Fruit fly (Drosophila melanogaster) whole organism, embryonic: ENCODE measurements around the gene CG13074.

ENCODE experiments used
- Adf1 ChIP-seq: fragments of 200-800 bp; sonication (Bioruptor generic); IDR thresholded peaks from 2 replicates; pipeline ENCODE4 v1.3.6; 2022; ENCODE audit warnings: missing biosample characterization, missing genetic modification characterization
- Atf3 ChIP-seq: fragments of 200-800 bp; sonication (Bioruptor generic); optimal IDR thresholded peaks from 3 replicates; lab custom pipeline; 2016; ENCODE audit warnings: missing biosample characterization, missing genetic modification characterization
- B-H2 ChIP-seq: fragments of 200-800 bp; sonication (Bioruptor generic); optimal IDR thresholded peaks from 2 replicates; lab custom pipeline; 2018; ENCODE audit warnings: missing biosample characterization, mild to moderate bottlenecking, missing genetic modification characterization
- BEAF-32 ChIP-seq: fragments of 200-800 bp; sonication (Bioruptor generic); optimal IDR thresholded peaks from 3 replicates; lab custom pipeline; 2017; ENCODE audit warnings: missing biosample characterization, missing genetic modification characterization, mild to moderate bottlenecking, moderate library complexity, missing genetic modification reagents
- Bgb ChIP-seq: fragments of 200-800 bp; sonication (Bioruptor generic); IDR thresholded peaks from 2 replicates; pipeline ENCODE4 v1.3.6; 2022; ENCODE audit warnings: missing biosample characterization, missing genetic modification characterization; ENCODE audit not compliant: partially characterized antibody
- Bteb2 ChIP-seq: fragments of 200-800 bp; sonication (Bioruptor generic); optimal IDR thresholded peaks from 2 replicates; lab custom pipeline; 2016; ENCODE audit warnings: missing biosample characterization, missing genetic modification characterization
- CG10431 ChIP-seq: fragments of 200-800 bp; sonication (Bioruptor generic); optimal IDR thresholded peaks from 3 replicates; lab custom pipeline; 2018; ENCODE audit warnings: missing biosample characterization, mild to moderate bottlenecking, missing genetic modification characterization
- CG12071 ChIP-seq: fragments of 200-800 bp; sonication (Bioruptor generic); optimal IDR thresholded peaks from 3 replicates; lab custom pipeline; 2018; ENCODE audit warnings: missing biosample characterization, mild to moderate bottlenecking, missing genetic modification characterization
- CG15269 ChIP-seq: fragments of 200-800 bp; sonication (Bioruptor generic); optimal IDR thresholded peaks from 2 replicates; lab custom pipeline; 2018; ENCODE audit warnings: missing biosample characterization, mild to moderate bottlenecking, missing genetic modification characterization, moderate library complexity
- CG15479 ChIP-seq: fragments of 200-800 bp; sonication (Bioruptor generic); optimal IDR thresholded peaks from 3 replicates; lab custom pipeline; 2019; ENCODE audit warnings: missing biosample characterization, mild to moderate bottlenecking, missing genetic modification characterization, moderate library complexity
- CG1647 ChIP-seq: fragments of 200-800 bp; sonication (Bioruptor generic); optimal IDR thresholded peaks from 3 replicates; lab custom pipeline; 2016; ENCODE audit warnings: missing biosample characterization, missing genetic modification characterization
- CG16815 ChIP-seq: fragments of 200-800 bp; sonication (Bioruptor generic); optimal IDR thresholded peaks from 3 replicates; lab custom pipeline; 2017; ENCODE audit warnings: missing biosample characterization, mild to moderate bottlenecking, missing genetic modification characterization
- CG2678 ChIP-seq: fragments of 200-800 bp; sonication (Bioruptor generic); optimal IDR thresholded peaks from 3 replicates; lab custom pipeline; 2019; ENCODE audit warnings: missing biosample characterization, mild to moderate bottlenecking, missing genetic modification characterization, moderate library complexity
- CG5953 ChIP-seq: fragments of 200-800 bp; sonication (Bioruptor generic); IDR thresholded peaks from 2 replicates; pipeline ENCODE4 v1.3.6; 2022; ENCODE audit warnings: missing biosample characterization, missing genetic modification characterization
- CG6791 ChIP-seq: fragments of 200-800 bp; sonication (Bioruptor generic); IDR thresholded peaks from 3 replicates; pipeline ENCODE4 v1.3.6; 2022; ENCODE audit warnings: missing biosample characterization, missing genetic modification characterization; ENCODE audit not compliant: partially characterized antibody
- CG8089 ChIP-seq: fragments of 200-800 bp; sonication (Bioruptor generic); optimal IDR thresholded peaks from 3 replicates; lab custom pipeline; 2016; ENCODE audit warnings: missing biosample characterization, missing genetic modification characterization
- CG8281 ChIP-seq: fragments of 200-800 bp; sonication (Bioruptor generic); optimal IDR thresholded peaks from 2 replicates; lab custom pipeline; 2018; ENCODE audit warnings: missing biosample characterization, mild to moderate bottlenecking, missing genetic modification characterization, moderate library complexity
- CG8290 ChIP-seq, 3 experiments: fragments of 200-800 bp; sonication (Bioruptor generic); optimal IDR thresholded peaks; 2 replicates each; lab custom pipeline; 2016 to 2019; ENCODE audit warnings: missing biosample characterization in 3 of 3, missing genetic modification characterization in 3 of 3, mild to moderate bottlenecking in 2 of 3, moderate library complexity in 1 of 3
- D19A ChIP-seq: fragments of 200-800 bp; optimal IDR thresholded peaks from 3 replicates; lab custom pipeline; 2019; ENCODE audit warnings: missing biosample characterization, mild to moderate bottlenecking, missing genetic modification characterization, moderate library complexity
- Dp ChIP-seq: fragments of 200-800 bp; sonication (Bioruptor generic); optimal IDR thresholded peaks from 2 replicates; lab custom pipeline; 2018; ENCODE audit warnings: missing biosample characterization, mild to moderate bottlenecking, missing genetic modification characterization, moderate library complexity
- Dref ChIP-seq: fragments of 200-800 bp; sonication (Bioruptor generic); IDR thresholded peaks from 2 replicates; pipeline ENCODE4 v1.3.6; 2022; ENCODE audit warnings: missing biosample characterization, missing genetic modification characterization
- Fer1 ChIP-seq: fragments of 200-800 bp; sonication (Bioruptor generic); optimal IDR thresholded peaks from 2 replicates; lab custom pipeline; 2017; ENCODE audit warnings: missing biosample characterization, mild to moderate bottlenecking, missing genetic modification characterization
- Gsc ChIP-seq: fragments of 200-800 bp; sonication (Bioruptor generic); IDR thresholded peaks from 2 replicates; pipeline ENCODE4 v1.3.6; 2022; ENCODE audit warnings: missing biosample characterization, missing genetic modification characterization
- H15 ChIP-seq: fragments of 200-800 bp; sonication (Bioruptor generic); IDR thresholded peaks from 3 replicates; pipeline ENCODE4 v1.3.6; 2022; ENCODE audit warnings: missing biosample characterization, missing genetic modification characterization
- Hand ChIP-seq: fragments of 200-800 bp; sonication (Bioruptor generic); optimal IDR thresholded peaks from 2 replicates; lab custom pipeline; 2017; ENCODE audit warnings: mild to moderate bottlenecking, missing biosample characterization, missing genetic modification reagents, missing genetic modification characterization
- Hey ChIP-seq: fragments of 200-800 bp; sonication (Bioruptor generic); optimal IDR thresholded peaks from 3 replicates; lab custom pipeline; 2018; ENCODE audit warnings: missing biosample characterization, mild to moderate bottlenecking, missing genetic modification characterization
- NFAT ChIP-seq: fragments of 200-800 bp; sonication (Bioruptor generic); IDR thresholded peaks from 2 replicates; pipeline ENCODE4 v1.3.6; 2022; ENCODE audit warnings: missing biosample characterization, missing genetic modification characterization
- NK7.1 ChIP-seq: fragments of 200-800 bp; sonication (Bioruptor generic); optimal IDR thresholded peaks from 3 replicates; lab custom pipeline; 2016; ENCODE audit warnings: missing biosample characterization, missing genetic modification characterization
- ase ChIP-seq: fragments of 200-800 bp; sonication (Bioruptor generic); IDR thresholded peaks from 3 replicates; pipeline ENCODE4 v1.3.6; 2022; ENCODE audit warnings: missing biosample characterization, missing genetic modification characterization
- br ChIP-seq: fragments of >200 bp; optimal IDR thresholded peaks from 2 replicates; lab custom pipeline; 2017
- cad ChIP-seq: fragments of >200 bp; optimal IDR thresholded peaks from 2 replicates; lab custom pipeline; 2017; ENCODE audit warnings: missing biosample characterization, missing genetic modification characterization
- cas ChIP-seq: fragments of 200-800 bp; sonication (Bioruptor generic); IDR thresholded peaks from 2 replicates; pipeline ENCODE4 v1.3.6; 2022; ENCODE audit warnings: missing biosample characterization, missing genetic modification characterization
- corto ChIP-seq: fragments of 200-800 bp; sonication (Bioruptor generic); optimal IDR thresholded peaks from 2 replicates; lab custom pipeline; 2016; ENCODE audit warnings: missing biosample characterization, mild to moderate bottlenecking, missing genetic modification characterization, moderate library complexity
- crol ChIP-seq: fragments of 200-800 bp; sonication (Bioruptor generic); IDR thresholded peaks from 2 replicates; pipeline ENCODE4 v1.3.6; 2022; ENCODE audit warnings: missing biosample characterization, missing genetic modification characterization
- cwo ChIP-seq: fragments of 200-800 bp; sonication (Bioruptor generic); optimal IDR thresholded peaks from 3 replicates; lab custom pipeline; 2017; ENCODE audit warnings: missing biosample characterization, missing genetic modification characterization, mild to moderate bottlenecking, moderate library complexity, missing genetic modification reagents
- dpn ChIP-seq, 2 experiments: fragments of 200-800 bp; sonication (Bioruptor generic); optimal IDR thresholded peaks; 3 replicates each; lab custom pipeline; 2016; ENCODE audit warnings: missing biosample characterization in 2 of 2, missing genetic modification characterization in 2 of 2
- gem ChIP-seq: fragments of 200-800 bp; sonication (Bioruptor generic); optimal IDR thresholded peaks from 2 replicates; lab custom pipeline; 2019; ENCODE audit warnings: missing biosample characterization, mild to moderate bottlenecking, missing genetic modification characterization, moderate library complexity
- ken ChIP-seq: fragments of 200-800 bp; sonication (Bioruptor generic); IDR thresholded peaks from 3 replicates; pipeline ENCODE4 v1.3.6; 2022; ENCODE audit warnings: missing biosample characterization, missing genetic modification characterization
- lbe ChIP-seq: fragments of 200-800 bp; sonication (Bioruptor generic); optimal IDR thresholded peaks from 2 replicates; lab custom pipeline; 2016; ENCODE audit warnings: missing biosample characterization, mild to moderate bottlenecking, missing genetic modification characterization
- rib ChIP-seq: fragments of 200-800 bp; sonication (Bioruptor generic); IDR thresholded peaks from 2 replicates; pipeline ENCODE4 v1.3.6; 2022; ENCODE audit warnings: missing biosample characterization, missing genetic modification characterization
- schlank ChIP-seq: fragments of 200-800 bp; sonication (Bioruptor generic); optimal IDR thresholded peaks from 2 replicates; lab custom pipeline; 2018; ENCODE audit warnings: missing biosample characterization, mild to moderate bottlenecking, missing genetic modification characterization
- sisA ChIP-seq: fragments of 200-800 bp; sonication (Bioruptor generic); IDR thresholded peaks from 2 replicates; pipeline ENCODE4 v1.3.6; 2022; ENCODE audit warnings: missing biosample characterization, missing genetic modification characterization
- slou ChIP-seq: fragments of 200-800 bp; sonication (Bioruptor generic); optimal IDR thresholded peaks from 3 replicates; lab custom pipeline; 2016; ENCODE audit warnings: missing biosample characterization, missing genetic modification characterization
- tio ChIP-seq: fragments of 200-800 bp; sonication (Bioruptor generic); optimal IDR thresholded peaks from 2 replicates; lab custom pipeline; 2017; ENCODE audit warnings: missing biosample characterization, missing genetic modification characterization, inconsistent platforms
- trem ChIP-seq: fragments of 200-800 bp; optimal IDR thresholded peaks from 3 replicates; lab custom pipeline; 2019; ENCODE audit warnings: missing biosample characterization, mild to moderate bottlenecking, missing genetic modification characterization, moderate library complexity
- vfl ChIP-seq: fragments of 200-800 bp; sonication (Bioruptor generic); optimal IDR thresholded peaks from 2 replicates; lab custom pipeline; 2016; ENCODE audit warnings: missing biosample characterization, missing genetic modification characterization
- zen ChIP-seq: fragments of 200-800 bp; sonication (Bioruptor generic); optimal IDR thresholded peaks from 3 replicates; lab custom pipeline; 2018; ENCODE audit warnings: missing biosample characterization, mild to moderate bottlenecking, missing genetic modification characterization, moderate library complexity
- zf30C ChIP-seq: fragments of 200-800 bp; sonication (Bioruptor generic); optimal IDR thresholded peaks from 3 replicates; lab custom pipeline; 2018; ENCODE audit warnings: missing biosample characterization, mild to moderate bottlenecking, missing genetic modification characterization

Gene CG13074

dm6 chr3L:16049955-16050886 lies 47.1 kb downstream of the CG13074 start (continued):
- TF ChIP-seq Dref (GFP tag; lab: Robert Waterston, UW), result no peak
- TF ChIP-seq CG6791 (GFP tag; lab: Robert Waterston, UW), result no peak
- TF ChIP-seq cwo, result peak; percentile 28
- no peak for TF ChIP-seq Bgb (GFP tag; lab: Robert Waterston, UW)
- TF ChIP-seq CG15479 (GFP tag; lab: Kevin White, UChicago), result peak; percentile 95
- no peak for TF ChIP-seq Hey (tag; lab: Kevin White, UChicago)
- TF ChIP-seq trem (tag; lab: Kevin White, UChicago), result no peak
- TF ChIP-seq cad (GFP tag; lab: Kevin White, UChicago), result no peak
- no peak for TF ChIP-seq ken
- TF ChIP-seq Adf1, result peak; percentile 28; the same call in 1 of the 2 replicates
- peak; percentile 38; the same call in 1 of the 2 replicates for TF ChIP-seq rib (GFP tag; lab: Robert Waterston, UW)
- TF ChIP-seq cas (GFP tag; lab: Robert Waterston, UW), result 0 out of 2 replicates have a peak, but pooled peaks have one; percentile 19
- no peak for TF ChIP-seq CG1647 (GFP tag; lab: Kevin White, UChicago)
- no peak for TF ChIP-seq NK7.1 (GFP tag; lab: Kevin White, UChicago)
- peak; percentile 9 for TF ChIP-seq CG15269 (tag; lab: Kevin White, UChicago)
- TF ChIP-seq tio (GFP tag; lab: Kevin White, UChicago), result no peak
- peak; percentile 59 for TF ChIP-seq CG2678
- no peak for TF ChIP-seq sisA (GFP tag; lab: Robert Waterston, UW)
- TF ChIP-seq CG12071 (GFP tag; lab: Kevin White, UChicago), result peak; percentile 66
- TF ChIP-seq CG8290 (GFP tag; optimal IDR thresholded peaks at IDR 0.05; lab: Kevin White, UChicago), result no peak
- TF ChIP-seq CG8290 (tag; optimal IDR thresholded peaks at IDR 0.05; lab: Kevin White, UChicago), result peak; percentile 70 to 75
- no peak for TF ChIP-seq H15 (GFP tag; lab: Robert Waterston, UW)
- no peak for TF ChIP-seq slou (GFP tag; lab: Kevin White, UChicago)
- TF ChIP-seq CG8281 (tag; lab: Kevin White, UChicago), result peak; percentile 8
- TF ChIP-seq lbe (GFP tag; lab: Kevin White, UChicago), result no peak
- no peak for TF ChIP-seq Dp (GFP tag; lab: Kevin White, UChicago)
- no peak for TF ChIP-seq CG8089 (GFP tag; lab: Kevin White, UChicago)
- TF ChIP-seq Bteb2, result no peak
- peak; percentile 61 for TF ChIP-seq schlank (tag; lab: Kevin White, UChicago)
- peak; percentile 30 for TF ChIP-seq vfl (GFP tag; lab: Kevin White, UChicago)
- no peak for TF ChIP-seq Gsc
- peak in 1 of 2 experiments; percentile 10 for TF ChIP-seq dpn (GFP tag; optimal IDR thresholded peaks at IDR 0.05; lab: Kevin White, UChicago)
- peak; percentile 22 for TF ChIP-seq CG10431 (GFP tag; lab: Kevin White, UChicago)
- peak; percentile 31 for TF ChIP-seq gem
- no peak for TF ChIP-seq Atf3 (GFP tag; lab: Kevin White, UChicago)
- no peak for TF ChIP-seq CG16815 (GFP tag; lab: Kevin White, UChicago)
- peak; percentile 63 for TF ChIP-seq B-H2 (GFP tag; lab: Kevin White, UChicago)
- peak; percentile 51 for TF ChIP-seq Hand (GFP tag; lab: Kevin White, UChicago)
- no peak for TF ChIP-seq corto (GFP tag; lab: Kevin White, UChicago)
- no peak for TF ChIP-seq BEAF-32 (GFP tag; lab: Kevin White, UChicago)
- TF ChIP-seq NFAT (GFP tag; lab: Robert Waterston, UW), result peak; percentile 47; the same call in 1 of the 2 replicates
- no peak for TF ChIP-seq CG5953
- peak; percentile 98 for TF ChIP-seq crol
- no peak for TF ChIP-seq br (lab: Kevin White, UChicago)
- TF ChIP-seq D19A (tag; lab: Kevin White, UChicago), result peak; percentile 24
- no peak for TF ChIP-seq zf30C (GFP tag; lab: Kevin White, UChicago)
- TF ChIP-seq zen (tag; lab: Kevin White, UChicago), result peak; percentile 29
- peak; percentile 62 for TF ChIP-seq Fer1 (GFP tag; lab: Kevin White, UChicago)
- TF ChIP-seq ase (GFP tag; lab: Robert Waterston, UW), result no peak
